Fruit fly (Drosophila melanogaster) whole organism, embryonic: ENCODE data around the gene CG15027.

Source experiments
- CG10209 ChIP-seq: fragments of 200-800 bp; sonication (Bioruptor generic); optimal IDR thresholded peaks from 3 replicates; lab custom pipeline; 2017; ENCODE audit warnings: missing biosample characterization, mild to moderate bottlenecking, missing genetic modification characterization, missing genetic modification reagents
- CG10431 ChIP-seq: fragments of 200-800 bp; sonication (Bioruptor generic); optimal IDR thresholded peaks from 3 replicates; lab custom pipeline; 2018; ENCODE audit warnings: missing biosample characterization, mild to moderate bottlenecking, missing genetic modification characterization
- CG10654 ChIP-seq: fragments of 200-800 bp; sonication (Bioruptor generic); optimal IDR thresholded peaks from 2 replicates; lab custom pipeline; 2016; ENCODE audit warnings: missing biosample characterization, missing genetic modification characterization
- CG11093 ChIP-seq: fragments of 200-800 bp; sonication (Bioruptor generic); IDR thresholded peaks from 3 replicates; pipeline ENCODE4 v1.3.6; 2022; ENCODE audit warnings: missing biosample characterization, missing genetic modification characterization
- CG12942 ChIP-seq: fragments of 200-800 bp; sonication (Bioruptor generic); optimal IDR thresholded peaks from 3 replicates; lab custom pipeline; 2016; ENCODE audit warnings: missing biosample characterization, missing genetic modification characterization
- CG9817 ChIP-seq: fragments of 200-800 bp; sonication (Bioruptor generic); optimal IDR thresholded peaks from 2 replicates; lab custom pipeline; 2018; ENCODE audit warnings: missing biosample characterization, mild to moderate bottlenecking, missing genetic modification characterization, moderate library complexity
- Hr78 ChIP-seq, 2 experiments: fragments of 200-800 bp in 1 of 2; fragments of >200 bp in 1 of 2; sonication (Bioruptor generic) in 1 of 2; optimal IDR thresholded peaks; 2 replicates each; lab custom pipeline; 2017 to 2019; ENCODE audit warnings: missing biosample characterization in 2 of 2, missing genetic modification characterization in 2 of 2, mild to moderate bottlenecking in 1 of 2, moderate library complexity in 1 of 2
- Hsf ChIP-seq: fragments of 200-800 bp; sonication (Bioruptor generic); optimal IDR thresholded peaks from 3 replicates; lab custom pipeline; 2016; ENCODE audit warnings: missing biosample characterization, missing genetic modification characterization
- Scr ChIP-seq: fragments of 200-800 bp; sonication (Bioruptor generic); IDR thresholded peaks from 2 replicates; pipeline ENCODE4 v1.3.6; 2022; ENCODE audit warnings: missing biosample characterization, missing genetic modification characterization; ENCODE audit not compliant: partially characterized antibody
- abd-A ChIP-seq: fragments of 200-800 bp; sonication (Bioruptor generic); optimal IDR thresholded peaks from 3 replicates; lab custom pipeline; 2019; ENCODE audit warnings: missing biosample characterization, mild to moderate bottlenecking, missing genetic modification characterization, moderate library complexity
- nerfin-1 ChIP-seq: fragments of 200-800 bp; sonication (Bioruptor generic); optimal IDR thresholded peaks from 3 replicates; lab custom pipeline; 2019; ENCODE audit warnings: missing biosample characterization, mild to moderate bottlenecking, missing genetic modification characterization, moderate library complexity
- p53 ChIP-seq: fragments of 200-800 bp; sonication (Bioruptor generic); optimal IDR thresholded peaks from 2 replicates; lab custom pipeline; 2016; ENCODE audit warnings: missing biosample characterization, missing genetic modification characterization

- TF ChIP-seq nerfin-1 (tag; lab: Kevin White, UChicago): no peak
- TF ChIP-seq CG11093 (GFP tag; lab: Robert Waterston, UW): no peak
- no peak for TF ChIP-seq p53 (GFP tag; lab: Kevin White, UChicago)
- no peak for TF ChIP-seq CG9817 (tag; lab: Kevin White, UChicago)
- TF ChIP-seq Hr78 (GFP tag; optimal IDR thresholded peaks at IDR 0.05; lab: Kevin White, UChicago): no peak
- TF ChIP-seq abd-A (tag; lab: Kevin White, UChicago): no peak
- no peak for TF ChIP-seq CG10431 (GFP tag; lab: Kevin White, UChicago)
- TF ChIP-seq CG10654 (GFP tag; lab: Kevin White, UChicago): no peak
- TF ChIP-seq CG12942 (GFP tag; lab: Kevin White, UChicago): no peak
- no peak for TF ChIP-seq Scr (GFP tag; lab: Robert Waterston, UW)
- TF ChIP-seq Hsf (GFP tag; lab: Kevin White, UChicago): no peak
- no peak for TF ChIP-seq CG10209 (GFP tag; lab: Kevin White, UChicago)
These were observed 36.9 kb downstream of the CG15027 start for dm6 chrX:15048713-15049112.
